Worm (Caenorhabditis elegans): ENCODE results near the gene T14A8.2.

Gene T14A8.2

DNA sequence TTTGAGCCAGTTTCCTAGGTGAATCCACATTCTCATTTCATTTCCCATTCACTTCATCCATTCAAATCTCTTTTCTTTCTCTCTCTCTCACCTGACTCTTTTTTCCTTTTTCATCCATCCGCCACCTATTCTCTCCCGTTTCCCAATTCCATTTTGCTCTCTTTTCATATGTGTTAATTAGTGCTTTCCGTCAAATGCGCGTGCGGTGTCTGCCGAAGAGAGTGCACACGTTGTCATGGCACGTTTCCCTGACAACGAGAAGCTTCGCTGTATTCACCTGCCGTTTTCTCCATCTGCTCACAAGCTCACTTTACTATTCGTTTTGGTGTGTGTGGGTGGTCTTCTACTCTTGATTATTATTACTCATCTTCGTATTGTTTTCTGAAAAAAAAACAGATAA, 17.5 kb upstream of the T14A8.2 start:
- TF ChIP-seq klf-2 (GFP tag; conservative IDR thresholded peaks at IDR 0.05) (no peak), ref-1 (GFP tag; conservative IDR thresholded peaks at IDR 0.05) (no peak), med-1 (GFP tag; optimal IDR thresholded peaks at IDR 0.05; ENCODE audit: insufficient read depth) (no peak), cog-1 (tag; optimal IDR thresholded peaks at IDR 0.05) (no peak), T22C8.4 (GFP tag; IDR thresholded peaks at IDR 0.05) (no peak)

- TF ChIP-seq cog-1 (tag; optimal IDR thresholded peaks at IDR 0.05) (no peak), tab-1 (GFP tag; IDR thresholded peaks at IDR 0.05) (no peak), med-1 (GFP tag; optimal IDR thresholded peaks at IDR 0.05; ENCODE audit: insufficient read depth) (no peak), klf-2 (GFP tag; conservative IDR thresholded peaks at IDR 0.05) (no peak), ref-1 (GFP tag; conservative IDR thresholded peaks at IDR 0.05) (no peak), ztf-23 (GFP tag; IDR thresholded peaks at IDR 0.05) (no peak)
These were observed 16.0 kb upstream of the T14A8.2 start, which contains the start of gene C06A6.7 for ce11 chrIV:7838426-7838825. Gene C06A6.7, minus strand, starts transcription at chrIV:7838526.

ce11 chrIV:7836491-7836890, 14.1 kb upstream of the T14A8.2 start:
- no peak for TF ChIP-seq tab-1 (GFP tag; IDR thresholded peaks at IDR 0.05)

DNA sequence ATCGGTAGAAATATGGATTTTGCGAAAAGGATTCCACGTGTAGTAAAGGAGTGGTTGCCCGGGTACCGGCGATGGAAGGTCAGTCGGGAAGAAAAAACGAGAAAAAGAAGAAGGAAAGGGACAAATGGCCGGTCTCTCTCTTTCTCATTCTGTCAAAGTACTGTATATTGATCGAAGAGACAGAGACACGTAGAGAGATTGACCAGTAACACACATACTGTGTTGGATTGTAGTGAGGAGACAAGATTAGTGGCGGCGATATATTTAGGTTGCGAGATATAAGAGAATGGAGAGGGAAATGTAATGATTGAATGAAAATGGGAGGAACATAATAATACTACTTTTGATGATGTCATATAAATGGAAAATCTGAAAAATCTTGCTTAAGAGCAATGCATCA, 13.6 kb upstream of the T14A8.2 start:
- TF ChIP-seq flt-1 (GFP tag; IDR thresholded peaks at IDR 0.05) (no peak), ztf-23 (GFP tag; IDR thresholded peaks at IDR 0.05) (no peak), tab-1 (GFP tag; IDR thresholded peaks at IDR 0.05) (no peak), cog-1 (tag; optimal IDR thresholded peaks at IDR 0.05) (no peak), med-1 (GFP tag; optimal IDR thresholded peaks at IDR 0.05; ENCODE audit: insufficient read depth) (no peak), klf-2 (GFP tag; conservative IDR thresholded peaks at IDR 0.05) (no peak), T22C8.4 (GFP tag; IDR thresholded peaks at IDR 0.05) (no peak), ref-1 (GFP tag; conservative IDR thresholded peaks at IDR 0.05) (no peak), ztf-29 (GFP tag; IDR thresholded peaks at IDR 0.05) (no peak)

ce11 chrIV:7834625-7835228, 12.3 kb upstream of the T14A8.2 start, which contains the start of gene erp-44.2:
Gene erp-44.2, minus strand, starts transcription at chrIV:7834675.
- no peak for TF ChIP-seq klf-2 (GFP tag; conservative IDR thresholded peaks at IDR 0.05)
- no peak for TF ChIP-seq T22C8.4 (GFP tag; IDR thresholded peaks at IDR 0.05)

DNA sequence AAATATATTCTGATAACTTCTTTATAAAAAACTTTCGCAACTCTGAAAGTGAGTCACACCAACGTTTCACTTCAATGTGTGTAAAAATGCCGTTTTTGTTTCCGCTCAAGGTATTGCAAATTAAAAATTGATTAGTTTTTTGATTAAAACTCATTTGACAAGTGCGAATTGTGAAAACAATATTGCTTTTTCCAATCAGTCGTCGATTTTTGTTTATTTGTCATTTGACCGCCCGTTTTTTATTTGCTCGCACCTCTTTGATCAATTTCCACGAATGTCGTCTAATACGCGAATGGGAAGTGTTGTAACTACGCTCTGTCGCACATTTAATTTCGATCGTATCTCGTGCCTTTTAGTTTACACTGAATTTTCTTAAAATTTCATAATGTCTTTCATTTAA, 7.7 kb upstream of the T14A8.2 start, which contains the start of gene mvb-12:
Gene mvb-12, plus strand, starts transcription at position 375 of the 400 bp plus-strand sequence.
- no peak for TF ChIP-seq ztf-23 (GFP tag; IDR thresholded peaks at IDR 0.05)
- TF ChIP-seq klf-2 (GFP tag; conservative IDR thresholded peaks at IDR 0.05), result no peak
- no peak for TF ChIP-seq T22C8.4 (GFP tag; IDR thresholded peaks at IDR 0.05)
- no peak for TF ChIP-seq tab-1 (GFP tag; IDR thresholded peaks at IDR 0.05)
- no peak for TF ChIP-seq med-1 (GFP tag; optimal IDR thresholded peaks at IDR 0.05; ENCODE audit: insufficient read depth)
- TF ChIP-seq ztf-29 (GFP tag; IDR thresholded peaks at IDR 0.05), result no peak
- TF ChIP-seq cog-1 (tag; optimal IDR thresholded peaks at IDR 0.05), result no peak
- TF ChIP-seq flt-1 (GFP tag; IDR thresholded peaks at IDR 0.05), result no peak
- TF ChIP-seq ref-1 (GFP tag; conservative IDR thresholded peaks at IDR 0.05), result no peak

DNA sequence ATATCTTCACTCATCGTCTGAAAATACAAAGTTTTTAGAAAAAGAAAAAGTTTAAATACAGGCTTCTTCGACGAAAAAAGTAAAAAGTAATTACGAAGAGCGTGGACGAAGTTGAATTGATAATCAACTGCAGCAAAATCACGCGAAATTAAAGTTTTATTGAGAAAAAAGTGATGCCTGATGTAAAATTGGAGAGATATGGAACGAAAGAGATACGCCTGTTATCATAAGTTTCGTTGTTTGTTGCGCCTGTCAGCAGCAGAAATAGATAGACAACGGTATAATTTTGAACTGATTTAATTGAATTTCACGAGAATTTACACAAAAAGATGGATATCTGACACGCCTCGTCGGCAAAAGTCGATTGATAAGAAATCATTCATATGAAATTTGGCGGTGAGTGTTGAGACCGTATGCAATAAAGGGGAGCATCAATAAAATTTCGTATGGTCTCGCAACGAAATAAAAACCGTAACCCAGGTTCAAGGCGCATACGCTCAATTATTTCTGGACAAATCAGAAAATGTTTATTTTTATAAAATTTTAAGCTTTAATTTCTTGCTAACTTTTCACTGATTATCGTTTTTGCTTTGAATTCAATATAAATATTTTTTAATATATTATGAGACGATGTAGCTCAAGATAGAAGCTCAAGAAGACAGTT, 7.0 kb upstream of the T14A8.2 start, which contains the start of gene C06A6.4:
Gene C06A6.4, minus strand, starts transcription at position 24 of the 664 bp plus-strand sequence.
- TF ChIP-seq ref-1 (GFP tag; conservative IDR thresholded peaks at IDR 0.05) (no peak), ztf-29 (GFP tag; IDR thresholded peaks at IDR 0.05) (no peak), flt-1 (GFP tag; IDR thresholded peaks at IDR 0.05) (no peak)

DNA sequence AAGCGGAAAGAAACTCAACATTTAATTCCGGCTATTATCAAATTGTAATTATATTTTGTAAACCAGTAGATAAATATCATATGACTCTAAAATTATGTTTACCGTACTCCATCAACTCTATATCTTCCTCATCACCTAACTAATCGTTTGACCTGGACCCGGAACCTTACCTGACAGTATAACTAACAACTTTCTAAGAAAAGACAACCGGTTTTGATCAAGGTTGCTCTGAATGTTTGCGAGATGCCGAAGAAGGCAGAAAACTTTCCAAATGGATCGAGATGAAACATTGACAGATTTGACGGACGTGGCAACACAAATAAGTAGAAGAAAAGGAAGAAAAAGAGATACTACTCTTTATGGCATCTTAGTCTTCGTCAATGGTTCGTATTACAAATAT, 2.2 kb upstream of the T14A8.2 start:
- TF ChIP-seq med-1 (GFP tag; optimal IDR thresholded peaks at IDR 0.05; ENCODE audit: insufficient read depth) (no peak), ztf-29 (GFP tag; IDR thresholded peaks at IDR 0.05) (no peak), flt-1 (GFP tag; IDR thresholded peaks at IDR 0.05) (no peak), tab-1 (GFP tag; IDR thresholded peaks at IDR 0.05) (no peak), ref-1 (GFP tag; conservative IDR thresholded peaks at IDR 0.05) (no peak), cog-1 (tag; optimal IDR thresholded peaks at IDR 0.05) (no peak), ztf-23 (GFP tag; IDR thresholded peaks at IDR 0.05) (no peak), T22C8.4 (GFP tag; IDR thresholded peaks at IDR 0.05) (no peak), klf-2 (GFP tag; conservative IDR thresholded peaks at IDR 0.05) (no peak)

ce11 chrIV:7817852-7818251, 4.6 kb downstream of the T14A8.2 start, which contains the start of gene ric-3:
Gene ric-3, plus strand, starts transcription at chrIV:7818251.
- TF ChIP-seq ztf-23 (GFP tag; IDR thresholded peaks at IDR 0.05) (no peak), flt-1 (GFP tag; IDR thresholded peaks at IDR 0.05) (no peak), cog-1 (tag; optimal IDR thresholded peaks at IDR 0.05) (peak; percentile 60), ztf-29 (GFP tag; IDR thresholded peaks at IDR 0.05) (no peak)

DNA sequence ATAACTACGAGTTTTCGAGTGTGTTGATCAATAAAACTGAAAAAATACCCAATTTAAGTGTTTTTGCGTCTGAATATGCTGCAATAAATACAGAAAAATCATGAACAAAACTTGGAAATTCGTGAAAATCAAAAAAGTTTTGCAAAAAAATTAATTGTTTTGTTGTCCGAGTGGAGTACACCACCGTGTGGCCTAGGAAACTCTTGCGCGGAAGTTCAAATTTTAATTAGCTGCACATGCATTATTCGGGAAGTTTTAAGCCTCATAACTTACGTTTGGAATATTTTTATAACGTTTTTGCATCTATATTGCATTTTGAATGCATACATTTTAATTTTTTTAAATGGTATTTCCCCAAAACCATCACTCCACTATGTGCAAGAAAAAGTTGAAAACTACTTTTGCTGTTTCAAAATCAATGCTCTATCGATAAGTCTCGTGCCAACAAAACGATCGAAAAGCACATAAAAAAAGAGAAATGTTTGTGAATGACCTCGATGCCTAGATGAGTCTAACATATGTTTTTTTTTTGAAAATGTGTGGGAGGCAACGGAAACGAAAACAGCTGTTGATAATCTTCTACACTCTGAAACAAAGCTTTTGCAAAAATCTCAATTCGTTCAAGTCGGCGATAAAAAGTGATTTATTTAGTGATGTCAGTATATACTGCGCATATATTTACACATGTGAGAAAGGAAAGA, 5.9 kb downstream of the T14A8.2 start:
- TF ChIP-seq klf-2 (GFP tag; conservative IDR thresholded peaks at IDR 0.05), result no peak
- no peak for TF ChIP-seq T22C8.4 (GFP tag; IDR thresholded peaks at IDR 0.05)
- no peak for TF ChIP-seq ztf-23 (GFP tag; IDR thresholded peaks at IDR 0.05)
- no peak for TF ChIP-seq ref-1 (GFP tag; conservative IDR thresholded peaks at IDR 0.05)
- no peak for TF ChIP-seq tab-1 (GFP tag; IDR thresholded peaks at IDR 0.05)
- TF ChIP-seq cog-1 (tag; optimal IDR thresholded peaks at IDR 0.05), result no peak
- TF ChIP-seq med-1 (GFP tag; optimal IDR thresholded peaks at IDR 0.05; ENCODE audit: insufficient read depth), result no peak
- TF ChIP-seq ztf-29 (GFP tag; IDR thresholded peaks at IDR 0.05), result no peak
- TF ChIP-seq flt-1 (GFP tag; IDR thresholded peaks at IDR 0.05), result no peak
